Fruit fly (Drosophila melanogaster) whole organism, embryonic: ENCODE measurements around the gene Dhps.

Source experiments
- CG2875 ChIP-seq: fragments of 200-800 bp; sonication (Bioruptor generic); optimal IDR thresholded peaks from 2 replicates; lab custom pipeline; 2017; ENCODE audit warnings: missing biosample characterization, mild to moderate bottlenecking, missing genetic modification characterization, missing genetic modification reagents
- CG9437 ChIP-seq: fragments of 200-800 bp; sonication (Bioruptor generic); optimal IDR thresholded peaks from 2 replicates; lab custom pipeline; 2018; ENCODE audit warnings: missing biosample characterization, mild to moderate bottlenecking, missing genetic modification characterization
- Dref ChIP-seq: fragments of 200-800 bp; sonication (Bioruptor generic); IDR thresholded peaks from 2 replicates; pipeline ENCODE4 v1.3.6; 2022; ENCODE audit warnings: missing biosample characterization, missing genetic modification characterization
- Fer3 ChIP-seq: fragments of 200-800 bp; sonication (Bioruptor generic); optimal IDR thresholded peaks from 2 replicates; lab custom pipeline; 2018; ENCODE audit warnings: missing biosample characterization, mild to moderate bottlenecking, missing genetic modification characterization, moderate library complexity
- H15 ChIP-seq: fragments of 200-800 bp; sonication (Bioruptor generic); IDR thresholded peaks from 3 replicates; pipeline ENCODE4 v1.3.6; 2022; ENCODE audit warnings: missing biosample characterization, missing genetic modification characterization
- Kr ChIP-seq: fragments of 200-800 bp; sonication (Bioruptor generic); optimal IDR thresholded peaks from 2 replicates; lab custom pipeline; 2017; ENCODE audit warnings: missing biosample characterization, mild to moderate bottlenecking, missing genetic modification characterization
- Lhr ChIP-seq: fragments of 200-800 bp; sonication (Bioruptor generic); optimal IDR thresholded peaks from 3 replicates; lab custom pipeline; 2017; ENCODE audit warnings: mild to moderate bottlenecking, missing biosample characterization, missing genetic modification reagents, missing genetic modification characterization
- MTF-1 ChIP-seq: fragments of 200-800 bp; sonication (Bioruptor generic); optimal IDR thresholded peaks from 2 replicates; lab custom pipeline; 2018; ENCODE audit warnings: missing biosample characterization, mild to moderate bottlenecking, missing genetic modification characterization, borderline replicate concordance
- Side ChIP-seq: fragments of 200-800 bp; sonication (Bioruptor generic); optimal IDR thresholded peaks from 2 replicates; lab custom pipeline; 2016; ENCODE audit warnings: missing biosample characterization, missing genetic modification characterization
- pb ChIP-seq: fragments of 200-800 bp; sonication (Bioruptor generic); optimal IDR thresholded peaks from 3 replicates; lab custom pipeline; 2016; ENCODE audit warnings: missing biosample characterization, missing genetic modification characterization
- psq ChIP-seq: fragments of 200-800 bp; sonication (Bioruptor generic); optimal IDR thresholded peaks from 2 replicates; lab custom pipeline; 2017; ENCODE audit warnings: missing biosample characterization, missing genetic modification characterization

DNA sequence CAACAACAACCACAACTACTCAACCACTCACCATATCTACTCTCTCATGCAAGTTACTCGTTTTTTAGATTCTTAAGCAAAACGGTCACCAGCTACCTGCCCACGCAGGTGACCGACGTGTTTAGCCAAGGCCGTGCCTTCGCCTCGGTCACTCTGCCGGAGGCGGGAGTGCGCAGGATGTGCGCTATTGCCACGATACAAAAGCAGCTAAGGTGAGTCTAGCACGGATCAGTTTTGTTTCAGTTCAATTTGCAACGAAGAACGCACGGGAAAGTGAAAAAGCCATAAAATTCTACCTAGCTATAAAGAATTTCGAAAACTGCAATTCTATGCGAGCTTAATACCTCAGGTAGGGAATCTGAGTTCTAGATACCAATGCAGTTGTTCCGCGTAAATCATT lies 8.8 kb upstream of the Dhps start:
- TF ChIP-seq Fer3 (no peak), Side (GFP tag; lab: Kevin White, UChicago) (no peak), Kr (GFP tag; lab: Kevin White, UChicago) (no peak), Dref (GFP tag; lab: Robert Waterston, UW) (no peak), H15 (GFP tag; lab: Robert Waterston, UW) (no peak), MTF-1 (GFP tag; lab: Kevin White, UChicago) (no peak), CG9437 (GFP tag; lab: Kevin White, UChicago) (no peak), pb (no peak), CG2875 (GFP tag; lab: Kevin White, UChicago) (no peak), Lhr (no peak), psq (GFP tag; lab: Kevin White, UChicago) (no peak)
